Worm (Caenorhabditis elegans) whole organism, L4 larva: ENCODE data around the gene nep-26.

Experiments used
- F26F4.8 ChIP-seq: fragments of 200-800 bp; sonication (Bioruptor generic); conservative IDR thresholded peaks from 2 replicates; pipeline ENCODE4 v1.3.6; 2022; ENCODE audit warnings: missing genetic modification characterization, missing compliant biosample characterization
- F37D6.2 ChIP-seq: sonication (generic microtip); optimal IDR thresholded peaks from 2 replicates; lab custom pipeline; 2016; ENCODE audit warnings: mild to moderate bottlenecking, missing genetic modification characterization, missing compliant biosample characterization
- F49E8.2 ChIP-seq: sonication (generic microtip); optimal IDR thresholded peaks from 2 replicates; lab custom pipeline; 2016; ENCODE audit warnings: missing compliant biosample characterization, mild to moderate bottlenecking, missing genetic modification characterization, borderline replicate concordance
- T20F7.1 ChIP-seq: fragments of 200-800 bp; sonication (Bioruptor generic); optimal IDR thresholded peaks from 2 replicates; lab custom pipeline; 2018; ENCODE audit warnings: mild to moderate bottlenecking, missing genetic modification characterization, missing compliant biosample characterization
- Y48G9A.11 ChIP-seq: fragments of 200-800 bp; sonication (Bioruptor generic); IDR thresholded peaks from 2 replicates; pipeline ENCODE4 v1.3.6; 2022; ENCODE audit warnings: missing genetic modification reagents, missing genetic modification characterization, missing compliant biosample characterization
- ZK337.2 ChIP-seq: fragments of 200-800 bp; sonication (Bioruptor generic); IDR thresholded peaks from 2 replicates; pipeline ENCODE4 v1.3.6; 2022; ENCODE audit warnings: missing genetic modification reagents, missing genetic modification characterization, missing compliant biosample characterization
- ZK546.5 ChIP-seq, 2 experiments: sonication (generic microtip); optimal IDR thresholded peaks; 2 replicates each; lab custom pipeline; 2017; ENCODE audit warnings: missing biosample characterization in 2 of 2, missing genetic modification characterization in 2 of 2
- aly-2 ChIP-seq: sonication (generic microtip); optimal IDR thresholded peaks from 2 replicates; lab custom pipeline; 2018; ENCODE audit warnings: missing biosample characterization, missing genetic modification characterization
- arid-1 ChIP-seq: fragments of 200-800 bp; sonication (Bioruptor generic); conservative IDR thresholded peaks from 2 replicates; pipeline ENCODE4 v1.3.6; 2022; ENCODE audit warnings: missing genetic modification reagents, missing genetic modification characterization, missing compliant biosample characterization
- ceh-20 ChIP-seq: fragments of 200-800 bp; sonication (Bioruptor generic); IDR thresholded peaks from 2 replicates; pipeline ENCODE4 v1.3.6; 2022; ENCODE audit warnings: missing genetic modification reagents, missing genetic modification characterization, missing compliant biosample characterization
- ceh-82 ChIP-seq: sonication (generic microtip); optimal IDR thresholded peaks from 2 replicates; lab custom pipeline; 2017; ENCODE audit warnings: missing biosample characterization, missing genetic modification characterization
- ctbp-1 ChIP-seq: fragments of 200-800 bp; sonication (Bioruptor generic); IDR thresholded peaks from 2 replicates; pipeline ENCODE4 v1.3.6; 2022; ENCODE audit warnings: missing genetic modification reagents, missing genetic modification characterization, missing compliant biosample characterization
- daf-16 ChIP-seq, 3 experiments: sonication (generic microtip); optimal IDR thresholded peaks; 2 replicates each; lab custom pipeline; 2016 to 2017; ENCODE audit warnings: missing genetic modification characterization in 3 of 3, missing genetic modification reagents in 3 of 3, mild to moderate bottlenecking in 2 of 3, missing compliant biosample characterization in 2 of 3, missing biosample characterization in 1 of 3, moderate library complexity in 1 of 3
- daf-19 ChIP-seq: fragments of 200-800 bp; sonication (Bioruptor generic); conservative IDR thresholded peaks from 2 replicates; pipeline ENCODE4 v1.3.6; 2022; ENCODE audit warnings: missing genetic modification characterization, missing compliant biosample characterization
- dmd-6 ChIP-seq: fragments of 200-800 bp; sonication (Bioruptor generic); IDR thresholded peaks from 2 replicates; pipeline ENCODE4 v1.3.6; 2022; ENCODE audit warnings: missing genetic modification reagents, missing genetic modification characterization, missing compliant biosample characterization
- duxl-1 ChIP-seq: sonication (generic microtip); optimal IDR thresholded peaks from 2 replicates; lab custom pipeline; 2016; ENCODE audit warnings: mild to moderate bottlenecking, missing genetic modification characterization, moderate library complexity, missing compliant biosample characterization; ENCODE audit not compliant: poor library complexity
- egl-43 ChIP-seq: fragments of 200-800 bp; sonication (Bioruptor generic); IDR thresholded peaks from 2 replicates; pipeline ENCODE4 v1.3.6; 2022; ENCODE audit warnings: missing genetic modification reagents, missing genetic modification characterization, missing compliant biosample characterization
- fkh-10 ChIP-seq: fragments of 150-350 bp; optimal IDR thresholded peaks from 2 replicates; lab custom pipeline; 2014; ENCODE audit warnings: missing biosample characterization, missing genetic modification reagents, missing genetic modification characterization
- gei-8 ChIP-seq: fragments of 200-800 bp; sonication (Bioruptor generic); optimal IDR thresholded peaks from 2 replicates; lab custom pipeline; 2018; ENCODE audit warnings: mild to moderate bottlenecking, missing genetic modification characterization, missing compliant biosample characterization
- hlh-30 ChIP-seq: sonication (generic microtip); optimal IDR thresholded peaks from 2 replicates; lab custom pipeline; 2017; ENCODE audit warnings: antibody characterized with exemption, mild to moderate bottlenecking, missing genetic modification characterization, missing compliant biosample characterization; ENCODE audit not compliant: insufficient read depth
- jun-1 ChIP-seq: fragments of 150-350 bp; optimal IDR thresholded peaks from 2 replicates; lab custom pipeline; 2014; ENCODE audit warnings: missing biosample characterization, missing genetic modification reagents, missing genetic modification characterization
- lin-1 ChIP-seq: fragments of 200-800 bp; sonication (Bioruptor generic); IDR thresholded peaks from 2 replicates; pipeline ENCODE4 v1.3.6; 2022; ENCODE audit warnings: missing genetic modification reagents, missing genetic modification characterization, missing compliant biosample characterization
- lin-29 ChIP-seq: fragments of 200-800 bp; sonication (Bioruptor generic); IDR thresholded peaks from 2 replicates; pipeline ENCODE4 v1.3.6; 2022; ENCODE audit warnings: missing genetic modification reagents, missing genetic modification characterization, missing compliant biosample characterization
- lsy-2 ChIP-seq, 2 experiments: fragments of 150-350 bp in 1 of 2; sonication (generic microtip) in 1 of 2; optimal IDR thresholded peaks; 2 replicates each; lab custom pipeline; 2014 to 2017; ENCODE audit warnings: missing biosample characterization in 2 of 2, missing genetic modification characterization in 2 of 2
- madf-5 ChIP-seq, 2 experiments: fragments of 200-800 bp; sonication (Bioruptor generic); IDR thresholded peaks; 2 replicates each; pipeline ENCODE4 v1.3.6; 2022; ENCODE audit warnings: missing compliant biosample characterization in 2 of 2, missing genetic modification characterization in 2 of 2
- mxl-3 ChIP-seq: fragments of 200-800 bp; sonication (Bioruptor generic); optimal IDR thresholded peaks from 2 replicates; lab custom pipeline; 2018; ENCODE audit warnings: mild to moderate bottlenecking, missing genetic modification characterization, missing compliant biosample characterization
- nhr-102 ChIP-seq: sonication (generic microtip); optimal IDR thresholded peaks from 2 replicates; lab custom pipeline; 2016; ENCODE audit warnings: mild to moderate bottlenecking, missing genetic modification characterization, moderate library complexity, missing compliant biosample characterization
- nhr-237 ChIP-seq: sonication (generic microtip); optimal IDR thresholded peaks from 2 replicates; lab custom pipeline; 2017; ENCODE audit warnings: missing biosample characterization, missing genetic modification characterization
- nhr-25 ChIP-seq: sonication (generic microtip); optimal IDR thresholded peaks from 2 replicates; lab custom pipeline; 2017; ENCODE audit warnings: missing genetic modification characterization, mild to moderate bottlenecking, missing compliant biosample characterization, antibody characterized with exemption, moderate library complexity, borderline replicate concordance; ENCODE audit not compliant: insufficient read depth
- nhr-28 ChIP-seq: fragments of 150-350 bp; optimal IDR thresholded peaks from 2 replicates; lab custom pipeline; 2014; ENCODE audit warnings: missing biosample characterization, missing genetic modification characterization
- nhr-42 ChIP-seq: fragments of 200-800 bp; sonication (Bioruptor generic); IDR thresholded peaks from 2 replicates; pipeline ENCODE4 v1.3.6; 2022; ENCODE audit warnings: missing genetic modification characterization, missing compliant biosample characterization
- nhr-6 ChIP-seq: fragments of 150-350 bp; optimal IDR thresholded peaks from 2 replicates; lab custom pipeline; 2014; ENCODE audit warnings: missing biosample characterization, missing genetic modification characterization
- nhr-77 ChIP-seq: fragments of 150-350 bp; optimal IDR thresholded peaks from 2 replicates; lab custom pipeline; 2014; ENCODE audit warnings: missing biosample characterization, missing genetic modification characterization
- pha-4 ChIP-seq, 2 experiments: fragments of 150-350 bp in 1 of 2; fragments of 200-800 bp in 1 of 2; sonication (Bioruptor generic) in 1 of 2; IDR thresholded peaks in 1 of 2; optimal IDR thresholded peaks in 1 of 2; 2 replicates each; pipeline versions ENCODE4 v1.3.6 to Lab custom; 2014 to 2022; ENCODE audit warnings: missing genetic modification characterization in 2 of 2, missing genetic modification reagents in 2 of 2, missing biosample characterization in 1 of 2, missing compliant biosample characterization in 1 of 2
- php-3 ChIP-seq: fragments of 200-800 bp; sonication (Bioruptor generic); IDR thresholded peaks from 2 replicates; pipeline ENCODE4 v1.3.6; 2022; ENCODE audit warnings: missing genetic modification reagents, missing genetic modification characterization, missing compliant biosample characterization
- saeg-2 ChIP-seq: fragments of 200-800 bp; sonication (Bioruptor generic); IDR thresholded peaks from 2 replicates; pipeline ENCODE4 v1.3.6; 2022; ENCODE audit warnings: missing genetic modification reagents, missing genetic modification characterization, missing compliant biosample characterization
- sdz-12 ChIP-seq: fragments of 200-800 bp; sonication (Bioruptor generic); optimal IDR thresholded peaks from 2 replicates; lab custom pipeline; 2018; ENCODE audit warnings: mild to moderate bottlenecking, missing genetic modification characterization, missing compliant biosample characterization
- snpc-4 ChIP-seq: fragments of 150-350 bp; optimal IDR thresholded peaks from 2 replicates; lab custom pipeline; 2014; ENCODE audit warnings: missing biosample characterization, missing genetic modification characterization
- spr-1 ChIP-seq: sonication (generic microtip); optimal IDR thresholded peaks from 2 replicates; lab custom pipeline; 2016; ENCODE audit warnings: mild to moderate bottlenecking, missing genetic modification characterization, missing compliant biosample characterization
- spr-3 ChIP-seq: fragments of 200-800 bp; sonication (Bioruptor generic); optimal IDR thresholded peaks from 2 replicates; lab custom pipeline; 2018; ENCODE audit warnings: mild to moderate bottlenecking, missing genetic modification characterization, missing compliant biosample characterization
- tra-1 ChIP-seq: fragments of 200-800 bp; sonication (Bioruptor generic); IDR thresholded peaks from 2 replicates; pipeline ENCODE4 v1.3.6; 2022; ENCODE audit warnings: missing genetic modification reagents, missing genetic modification characterization, missing compliant biosample characterization
- unc-130 ChIP-seq: sonication (generic microtip); optimal IDR thresholded peaks from 2 replicates; lab custom pipeline; 2016; ENCODE audit warnings: missing genetic modification reagents, missing genetic modification characterization, missing compliant biosample characterization
- unc-39 ChIP-seq: sonication (generic microtip); optimal IDR thresholded peaks from 2 replicates; lab custom pipeline; 2017; ENCODE audit warnings: missing biosample characterization, missing genetic modification characterization
- unc-62 ChIP-seq, 3 experiments: fragments of 150-350 bp in 1 of 3; sonication (generic microtip); optimal IDR thresholded peaks in 2 of 3; peaks in 1 of 3; 1 replicate in 1 of 3; 2 replicates in 2 of 3; lab custom pipeline; 2014 to 2017; ENCODE audit warnings: missing biosample characterization in 3 of 3, missing genetic modification characterization in 3 of 3, missing genetic modification reagents in 3 of 3, missing genotype in 1 of 3
- zag-1 ChIP-seq: fragments of 150-350 bp; optimal IDR thresholded peaks from 2 replicates; lab custom pipeline; 2014; ENCODE audit warnings: missing biosample characterization, missing genetic modification characterization

nep-26 gene

ce11 chrII:10300954-10301353 lies 1.0 kb upstream of the nep-26 start, which contains the start of gene mdt-22 (continued):
- TF ChIP-seq nhr-25 (tag; lab: Kevin White, UChicago) (peak; percentile 27), nhr-28 (tag; lab: Kevin White, UChicago) (peak; percentile 20), nhr-237 (no peak), pha-4 (GFP tag; IDR thresholded peaks at IDR 0.05; lab: Robert Waterston, UW) (peak; percentile 63; the same call in 1 of the 2 replicates), pha-4 (tag; optimal IDR thresholded peaks at IDR 0.05; lab: Kevin White, UChicago) (no peak), ctbp-1 (peak; percentile 59; the same call in 1 of the 2 replicates), F49E8.2 (peak; percentile 4), daf-16 (GFP tag; optimal IDR thresholded peaks at IDR 0.05; lab: Kevin White, UChicago) (peak in 1 of 2 experiments; percentile 45), daf-16 (tag; optimal IDR thresholded peaks at IDR 0.05; lab: Kevin White, UChicago) (peak; percentile 45), arid-1 (GFP tag; lab: Robert Waterston, UW) (peak; percentile 78; the same call in 1 of the 2 replicates), Y48G9A.11 (GFP tag; lab: Robert Waterston, UW) (peak; percentile 53; the same call in 1 of the 2 replicates), duxl-1 (tag; lab: Kevin White, UChicago) (peak; percentile 2), tra-1 (peak; percentile 51; the same call in 1 of the 2 replicates), ceh-20 (GFP tag; lab: Robert Waterston, UW) (peak; percentile 68), ZK337.2 (GFP tag; lab: Robert Waterston, UW) (0 out of 2 replicates have a peak, but pooled peaks have one; percentile 46), daf-19 (GFP tag; lab: Robert Waterston, UW) (0 out of 2 replicates have a peak, but pooled peaks have one; percentile 46), nhr-6 (tag; lab: Kevin White, UChicago) (peak; percentile 28), unc-39 (tag; lab: Kevin White, UChicago) (no peak)

ce11 chrII:10294262-10294661 lies 5.7 kb downstream of the nep-26 start:
- TF ChIP-seq arid-1 (GFP tag; lab: Robert Waterston, UW) (no peak), tra-1 (peak; percentile 57; the same call in 1 of the 2 replicates), lsy-2 (tag; optimal IDR thresholded peaks at IDR 0.05; lab: Kevin White, UChicago) (peak in 1 of 2 experiments; percentile 37), nhr-77 (tag; lab: Kevin White, UChicago) (no peak), duxl-1 (tag; lab: Kevin White, UChicago) (no peak), lin-1 (GFP tag; lab: Robert Waterston, UW) (no peak), zag-1 (no peak), daf-19 (GFP tag; lab: Robert Waterston, UW) (no peak), ZK546.5 (tag; optimal IDR thresholded peaks at IDR 0.05; lab: Kevin White, UChicago) (no peak), aly-2 (no peak), T20F7.1 (GFP tag; lab: Kevin White, UChicago) (no peak), php-3 (GFP tag; lab: Robert Waterston, UW) (no peak), madf-5 (GFP tag; IDR thresholded peaks at IDR 0.05; lab: Robert Waterston, UW) (no peak), ceh-82 (tag; lab: Kevin White, UChicago) (no peak), snpc-4 (tag; lab: Kevin White, UChicago) (no peak), F26F4.8 (GFP tag; lab: Robert Waterston, UW) (no peak), gei-8 (GFP tag; lab: Kevin White, UChicago) (no peak), nhr-42 (GFP tag; lab: Robert Waterston, UW) (no peak), F37D6.2 (tag; lab: Kevin White, UChicago) (no peak), ctbp-1 (no peak), dmd-6 (GFP tag; lab: Robert Waterston, UW) (peak; percentile 38), saeg-2 (GFP tag; lab: Robert Waterston, UW) (no peak), fkh-10 (no peak), jun-1 (tag; lab: Kevin White, UChicago) (no peak), sdz-12 (GFP tag; lab: Kevin White, UChicago) (no peak), nhr-102 (tag; lab: Kevin White, UChicago) (no peak), F49E8.2 (no peak), spr-3 (no peak), spr-1 (no peak), mxl-3 (GFP tag; lab: Kevin White, UChicago) (no peak), nhr-28 (tag; lab: Kevin White, UChicago) (peak; percentile 68), egl-43 (no peak), lin-29 (GFP tag; lab: Robert Waterston, UW) (no peak), hlh-30 (tag; lab: Kevin White, UChicago) (peak; percentile 46), unc-130 (GFP tag; lab: Kevin White, UChicago) (no peak), unc-62 (GFP tag; optimal IDR thresholded peaks at IDR 0.05 in 1 of 2; lab: Kevin White, UChicago) (peak in 1 of 2 experiments; percentile 81), unc-62 (tag; optimal IDR thresholded peaks at IDR 0.05; lab: Kevin White, UChicago) (no peak)
